Fruit fly (Drosophila melanogaster) whole organism, embryonic: ENCODE data around the gene CG17855.
A peak's percentile ranks its signal among the peaks of the same experiment; 100 is the strongest.

Experiments
- Ada2b ChIP-seq: fragments of 200-800 bp; sonication (Bioruptor generic); IDR thresholded peaks from 2 replicates; pipeline ENCODE4 v1.3.6; 2022; ENCODE audit warnings: missing biosample characterization, missing genetic modification characterization
- B-H1 ChIP-seq: fragments of 200-800 bp; sonication (Bioruptor generic); IDR thresholded peaks from 3 replicates; pipeline ENCODE4 v1.3.6; 2022; ENCODE audit warnings: missing biosample characterization, missing genetic modification characterization
- Bdp1 ChIP-seq: fragments of 200-800 bp; sonication (Bioruptor generic); optimal IDR thresholded peaks from 3 replicates; lab custom pipeline; 2016; ENCODE audit warnings: missing biosample characterization, missing genetic modification characterization
- CG18011 ChIP-seq: fragments of 200-800 bp; sonication (Bioruptor generic); optimal IDR thresholded peaks from 2 replicates; lab custom pipeline; 2017; ENCODE audit warnings: missing biosample characterization, missing genetic modification characterization, mild to moderate bottlenecking, moderate library complexity, missing genotype
- CG3281 ChIP-seq: fragments of 200-800 bp; sonication (Bioruptor generic); optimal IDR thresholded peaks from 3 replicates; lab custom pipeline; 2017; ENCODE audit warnings: missing biosample characterization, mild to moderate bottlenecking, missing genetic modification characterization
- CG34422 ChIP-seq: fragments of 200-800 bp; sonication (Bioruptor generic); IDR thresholded peaks from 3 replicates; pipeline ENCODE4 v1.3.6; 2022; ENCODE audit warnings: missing biosample characterization, missing genetic modification characterization
- CG42726 ChIP-seq: fragments of 200-800 bp; sonication (Bioruptor generic); IDR thresholded peaks from 2 replicates; pipeline ENCODE4 v1.3.6; 2022; ENCODE audit warnings: missing biosample characterization, missing genetic modification characterization; ENCODE audit not compliant: partially characterized antibody
- CG4820 ChIP-seq: fragments of 200-800 bp; sonication (Bioruptor generic); optimal IDR thresholded peaks from 3 replicates; lab custom pipeline; 2016; ENCODE audit warnings: missing biosample characterization, missing genetic modification characterization
- CG6791 ChIP-seq: fragments of 200-800 bp; sonication (Bioruptor generic); IDR thresholded peaks from 3 replicates; pipeline ENCODE4 v1.3.6; 2022; ENCODE audit warnings: missing biosample characterization, missing genetic modification characterization; ENCODE audit not compliant: partially characterized antibody
- CG7786 ChIP-seq: fragments of 200-800 bp; sonication (Bioruptor generic); optimal IDR thresholded peaks from 2 replicates; lab custom pipeline; 2016; ENCODE audit warnings: missing biosample characterization, missing genetic modification characterization
- CG9609 ChIP-seq: fragments of 200-800 bp; sonication (Bioruptor generic); optimal IDR thresholded peaks from 3 replicates; lab custom pipeline; 2016; ENCODE audit warnings: missing biosample characterization, missing genetic modification characterization
- D19A ChIP-seq: fragments of 200-800 bp; optimal IDR thresholded peaks from 3 replicates; lab custom pipeline; 2019; ENCODE audit warnings: missing biosample characterization, mild to moderate bottlenecking, missing genetic modification characterization, moderate library complexity
- E2f2 ChIP-seq: fragments of 200-800 bp; sonication (Bioruptor generic); IDR thresholded peaks from 2 replicates; pipeline ENCODE4 v1.3.6; 2022; ENCODE audit warnings: missing biosample characterization, missing genetic modification characterization
- Gsc ChIP-seq: fragments of 200-800 bp; sonication (Bioruptor generic); IDR thresholded peaks from 2 replicates; pipeline ENCODE4 v1.3.6; 2022; ENCODE audit warnings: missing biosample characterization, missing genetic modification characterization
- HLH54F ChIP-seq: fragments of 200-800 bp; sonication (Bioruptor generic); optimal IDR thresholded peaks from 3 replicates; lab custom pipeline; 2016; ENCODE audit warnings: missing biosample characterization, missing genetic modification characterization
- Hsf ChIP-seq: fragments of 200-800 bp; sonication (Bioruptor generic); optimal IDR thresholded peaks from 3 replicates; lab custom pipeline; 2016; ENCODE audit warnings: missing biosample characterization, missing genetic modification characterization
- MBD-R2 ChIP-seq: fragments of 200-800 bp; sonication (Bioruptor generic); IDR thresholded peaks from 2 replicates; pipeline ENCODE4 v1.3.6; 2022; ENCODE audit warnings: missing biosample characterization, missing genetic modification characterization
- Oli ChIP-seq: fragments of 200-800 bp; sonication (Bioruptor generic); optimal IDR thresholded peaks from 2 replicates; lab custom pipeline; 2018; ENCODE audit warnings: missing biosample characterization, mild to moderate bottlenecking, missing genetic modification characterization, moderate library complexity
- Sin3A ChIP-seq: fragments of >200 bp; optimal IDR thresholded peaks from 2 replicates; lab custom pipeline; 2018
- TFAM ChIP-seq: fragments of 200-800 bp; sonication (Bioruptor generic); optimal IDR thresholded peaks from 2 replicates; lab custom pipeline; 2017; ENCODE audit warnings: missing biosample characterization, missing genetic modification characterization, inconsistent platforms
- Tbp ChIP-seq: fragments of >200 bp; optimal IDR thresholded peaks from 2 replicates; lab custom pipeline; 2018; ENCODE audit warnings: missing biosample characterization, missing genetic modification characterization
- Usf ChIP-seq: fragments of 200-800 bp; sonication (Bioruptor generic); optimal IDR thresholded peaks from 2 replicates; lab custom pipeline; 2017; ENCODE audit warnings: missing genotype, missing biosample characterization, missing genetic modification characterization
- YL-1 ChIP-seq: fragments of 200-800 bp; sonication (Bioruptor generic); optimal IDR thresholded peaks from 3 replicates; lab custom pipeline; 2017; ENCODE audit warnings: missing biosample characterization, mild to moderate bottlenecking, missing genetic modification characterization
- al ChIP-seq: fragments of 200-800 bp; sonication (Bioruptor generic); IDR thresholded peaks from 2 replicates; pipeline ENCODE4 v1.3.6; 2022; ENCODE audit warnings: missing biosample characterization, missing genetic modification characterization
- crp ChIP-seq, 2 experiments: fragments of 200-800 bp; sonication (Bioruptor generic); optimal IDR thresholded peaks; 2 replicates in 1 of 2; 3 replicates in 1 of 2; lab custom pipeline; 2017; ENCODE audit warnings: missing biosample characterization in 2 of 2, missing genetic modification characterization in 2 of 2, mild to moderate bottlenecking in 1 of 2, moderate library complexity in 1 of 2
- ems ChIP-seq: fragments of 200-800 bp; sonication (Bioruptor generic); optimal IDR thresholded peaks from 3 replicates; lab custom pipeline; 2016; ENCODE audit warnings: missing biosample characterization, missing genetic modification characterization
- eve ChIP-seq, 2 experiments: fragments of >200 bp; optimal IDR thresholded peaks; 2 replicates each; lab custom pipeline; 2017; ENCODE audit warnings: missing biosample characterization in 2 of 2, missing genetic modification characterization in 2 of 2
- exex ChIP-seq: fragments of 200-800 bp; sonication (Bioruptor generic); optimal IDR thresholded peaks from 4 replicates; lab custom pipeline; 2018; ENCODE audit warnings: missing biosample characterization, mild to moderate bottlenecking, missing genetic modification characterization, moderate library complexity
- gem ChIP-seq: fragments of 200-800 bp; sonication (Bioruptor generic); optimal IDR thresholded peaks from 2 replicates; lab custom pipeline; 2019; ENCODE audit warnings: missing biosample characterization, mild to moderate bottlenecking, missing genetic modification characterization, moderate library complexity
- grau ChIP-seq: fragments of 200-800 bp; optimal IDR thresholded peaks from 3 replicates; lab custom pipeline; 2019; ENCODE audit warnings: missing biosample characterization, mild to moderate bottlenecking, missing genetic modification characterization, moderate library complexity
- h ChIP-seq: fragments of >200 bp; optimal IDR thresholded peaks from 2 replicates; lab custom pipeline; 2017
- jing ChIP-seq: fragments of 200-800 bp; sonication (Bioruptor generic); optimal IDR thresholded peaks from 2 replicates; lab custom pipeline; 2018; ENCODE audit warnings: missing biosample characterization, mild to moderate bottlenecking, missing genetic modification characterization
- kah ChIP-seq: fragments of 200-800 bp; sonication (Bioruptor generic); optimal IDR thresholded peaks from 2 replicates; lab custom pipeline; 2018; ENCODE audit warnings: missing biosample characterization, mild to moderate bottlenecking, missing genetic modification characterization
- nerfin-2 ChIP-seq: fragments of 200-800 bp; sonication (Bioruptor generic); IDR thresholded peaks from 2 replicates; pipeline ENCODE4 v1.3.6; 2022; ENCODE audit warnings: missing biosample characterization, missing genetic modification characterization; ENCODE audit not compliant: partially characterized antibody
- p53 ChIP-seq: fragments of 200-800 bp; sonication (Bioruptor generic); optimal IDR thresholded peaks from 2 replicates; lab custom pipeline; 2016; ENCODE audit warnings: missing biosample characterization, missing genetic modification characterization
- prd ChIP-seq, 3 experiments: fragments of >200 bp in 2 of 3; fragments of 200-800 bp in 1 of 3; sonication (Bioruptor generic) in 1 of 3; optimal IDR thresholded peaks in 2 of 3; IDR thresholded peaks in 1 of 3; 2 replicates in 2 of 3; 3 replicates in 1 of 3; pipeline versions ENCODE4 v1.3.6 to Lab custom; 2017 to 2022; ENCODE audit warnings: missing biosample characterization in 1 of 3, missing genetic modification characterization in 1 of 3
- salm ChIP-seq: fragments of 200-800 bp; sonication (Bioruptor generic); optimal IDR thresholded peaks from 2 replicates; lab custom pipeline; 2018; ENCODE audit warnings: missing biosample characterization, mild to moderate bottlenecking, missing genetic modification characterization
- stc ChIP-seq: fragments of 200-800 bp; sonication (Bioruptor generic); IDR thresholded peaks from 2 replicates; pipeline ENCODE4 v1.3.6; 2022; ENCODE audit warnings: missing biosample characterization, missing genetic modification characterization
- tap ChIP-seq: fragments of 200-800 bp; optimal IDR thresholded peaks from 3 replicates; lab custom pipeline; 2019; ENCODE audit warnings: missing biosample characterization, mild to moderate bottlenecking, missing genetic modification characterization, moderate library complexity
- ttk ChIP-seq: fragments of 200-800 bp; sonication (Bioruptor generic); IDR thresholded peaks from 2 replicates; pipeline ENCODE4 v2.1.2; 2022; ENCODE audit warnings: missing biosample characterization, missing genetic modification characterization
- zen ChIP-seq: fragments of 200-800 bp; sonication (Bioruptor generic); optimal IDR thresholded peaks from 3 replicates; lab custom pipeline; 2018; ENCODE audit warnings: missing biosample characterization, mild to moderate bottlenecking, missing genetic modification characterization, moderate library complexity

Gene CG17855

dm6 chr2L:9490788-9491187 lies 49.5 kb upstream of the CG17855 start (continued):
- TF ChIP-seq exex (tag; lab: Kevin White, UChicago) (peak; percentile 31), Sin3A (lab: Kevin White, UChicago) (no peak), E2f2 (GFP tag; lab: Robert Waterston, UW) (peak; percentile 75), Bdp1 (GFP tag; lab: Kevin White, UChicago) (no peak), TFAM (no peak), Gsc (GFP tag; lab: Robert Waterston, UW) (no peak), ttk (no peak), p53 (GFP tag; lab: Kevin White, UChicago) (no peak), YL-1 (GFP tag; lab: Kevin White, UChicago) (no peak), B-H1 (peak; percentile 49; the same call in 1 of the 3 replicates), ems (GFP tag; lab: Kevin White, UChicago) (no peak), MBD-R2 (GFP tag; lab: Robert Waterston, UW) (peak; percentile 62; the same call in 1 of the 2 replicates), al (GFP tag; lab: Robert Waterston, UW) (no peak), nerfin-2 (GFP tag; lab: Robert Waterston, UW) (no peak), CG3281 (GFP tag; lab: Kevin White, UChicago) (peak; percentile 81), CG18011 (peak; percentile 95), kah (GFP tag; lab: Kevin White, UChicago) (peak; percentile 20), jing (GFP tag; lab: Kevin White, UChicago) (peak; percentile 24), eve (GFP tag; optimal IDR thresholded peaks at IDR 0.05; lab: Kevin White, UChicago) (no peak), zen (tag; lab: Kevin White, UChicago) (no peak), gem (tag; lab: Kevin White, UChicago) (no peak), salm (no peak), crp (GFP tag; optimal IDR thresholded peaks at IDR 0.05; lab: Kevin White, UChicago) (no peak), Ada2b (GFP tag; lab: Robert Waterston, UW) (peak; percentile 64; the same call in 1 of the 2 replicates), prd (optimal IDR thresholded peaks at IDR 0.05; lab: Kevin White, UChicago) (no peak), prd (GFP tag; IDR thresholded peaks at IDR 0.05; lab: Robert Waterston, UW) (0 out of 3 replicates have a peak, but pooled peaks have one; percentile 17), CG42726 (0 out of 2 replicates have a peak, but pooled peaks have one; percentile 6), CG6791 (no peak), grau (tag; lab: Kevin White, UChicago) (no peak), D19A (tag; lab: Kevin White, UChicago) (no peak), CG4820 (GFP tag; lab: Kevin White, UChicago) (peak; percentile 1), Tbp (no peak), h (lab: Kevin White, UChicago) (no peak), Hsf (GFP tag; lab: Kevin White, UChicago) (no peak), stc (peak; percentile 59), Usf (no peak), HLH54F (GFP tag; lab: Kevin White, UChicago) (no peak), CG34422 (GFP tag; lab: Robert Waterston, UW) (no peak), tap (tag; lab: Kevin White, UChicago) (peak; percentile 27), Oli (tag; lab: Kevin White, UChicago) (no peak), CG9609 (GFP tag; lab: Kevin White, UChicago) (no peak), CG7786 (no peak)
